Fruit fly (Drosophila melanogaster): Measurements from ENCODE around the gene nis.

Gene nis

dm6 chr2L:1554954-1555353 lies 32.0 kb downstream of the nis start, which contains the start of gene haf (continued):
- TF ChIP-seq HLH4C (GFP tag; IDR thresholded peaks at IDR 0.05; ENCODE audit: partially characterized antibody), result 0 out of 3 replicates have a peak, but pooled peaks have one; percentile 14
- no peak for TF ChIP-seq CG1603 (tag; optimal IDR thresholded peaks at IDR 0.05)
- TF ChIP-seq CG18599 (GFP tag; optimal IDR thresholded peaks at IDR 0.05), result no peak
- no peak for TF ChIP-seq Vsx1 (GFP tag; optimal IDR thresholded peaks at IDR 0.05)
- TF ChIP-seq CrebB (tag; optimal IDR thresholded peaks at IDR 0.05), result no peak
- no peak for TF ChIP-seq CG10267 (tag; optimal IDR thresholded peaks at IDR 0.05)
- TF ChIP-seq CG10959 (GFP tag; IDR thresholded peaks at IDR 0.05), result no peak
- TF ChIP-seq Oaz (GFP tag; IDR thresholded peaks at IDR 0.05), result no peak
- no peak for TF ChIP-seq bcd (GFP tag; optimal IDR thresholded peaks at IDR 0.05)
- TF ChIP-seq CG8924 (tag; optimal IDR thresholded peaks at IDR 0.05), result no peak
- TF ChIP-seq CG15696 (tag; optimal IDR thresholded peaks at IDR 0.05), result no peak
- TF ChIP-seq CG8388 (GFP tag; optimal IDR thresholded peaks at IDR 0.05), result no peak
- no peak for TF ChIP-seq Mrtf (GFP tag; IDR thresholded peaks at IDR 0.05)
- TF ChIP-seq oc (tag; optimal IDR thresholded peaks at IDR 0.05), result no peak
- no peak for TF ChIP-seq Fer1 (GFP tag; optimal IDR thresholded peaks at IDR 0.05)
- TF ChIP-seq CG10979 (tag; optimal IDR thresholded peaks at IDR 0.05), result no peak
- TF ChIP-seq wek (GFP tag; optimal IDR thresholded peaks at IDR 0.05), result no peak
- no peak for TF ChIP-seq CG33213 (GFP tag; optimal IDR thresholded peaks at IDR 0.05)
- no peak for TF ChIP-seq fd102C (GFP tag; optimal IDR thresholded peaks at IDR 0.05)
- TF ChIP-seq CG2202 (tag; optimal IDR thresholded peaks at IDR 0.05), result no peak
- no peak for TF ChIP-seq ftz-f1 (GFP tag; optimal IDR thresholded peaks at IDR 0.05)
- TF ChIP-seq Bteb2 (GFP tag; optimal IDR thresholded peaks at IDR 0.05), result no peak
- no peak for TF ChIP-seq cwo (GFP tag; optimal IDR thresholded peaks at IDR 0.05)
- TF ChIP-seq CG7372 (GFP tag; IDR thresholded peaks at IDR 0.05), result no peak
- TF ChIP-seq dimm (GFP tag; IDR thresholded peaks at IDR 0.05), result 0 out of 2 replicates have a peak, but pooled peaks have one; percentile 18
- no peak for TF ChIP-seq Ets97D (GFP tag; optimal IDR thresholded peaks at IDR 0.05)
- TF ChIP-seq croc (GFP tag; conservative IDR thresholded peaks at IDR 0.05), result no peak
- no peak for TF ChIP-seq sisA (GFP tag; IDR thresholded peaks at IDR 0.05)
- no peak for TF ChIP-seq CG12071 (GFP tag; optimal IDR thresholded peaks at IDR 0.05)
- TF ChIP-seq CG7786 (GFP tag; optimal IDR thresholded peaks at IDR 0.05), result no peak
- no peak for TF ChIP-seq dpn (GFP tag; optimal IDR thresholded peaks at IDR 0.05)
- TF ChIP-seq nerfin-2 (GFP tag; IDR thresholded peaks at IDR 0.05; ENCODE audit: partially characterized antibody), result no peak
- TF ChIP-seq CG6813 (GFP tag; optimal IDR thresholded peaks at IDR 0.05), result no peak
- TF ChIP-seq kah (GFP tag; optimal IDR thresholded peaks at IDR 0.05), result no peak
- no peak for TF ChIP-seq Dbx (GFP tag; IDR thresholded peaks at IDR 0.05)
- peak; percentile 64; the same call in 1 of the 3 replicates for TF ChIP-seq ci (GFP tag; IDR thresholded peaks at IDR 0.05)
- no peak for TF ChIP-seq CG11085 (GFP tag; IDR thresholded peaks at IDR 0.05)
- no peak for TF ChIP-seq CG12942 (GFP tag; optimal IDR thresholded peaks at IDR 0.05)
- TF ChIP-seq tup (GFP tag; optimal IDR thresholded peaks at IDR 0.05), result no peak
- TF ChIP-seq hbn (GFP tag; IDR thresholded peaks at IDR 0.05; ENCODE audit: partially characterized antibody), result no peak
- no peak for TF ChIP-seq schlank (tag; optimal IDR thresholded peaks at IDR 0.05)
- TF ChIP-seq danr (GFP tag; IDR thresholded peaks at IDR 0.05), result no peak
- no peak for TF ChIP-seq ac (GFP tag; optimal IDR thresholded peaks at IDR 0.05)
- TF ChIP-seq knrl (GFP tag; IDR thresholded peaks at IDR 0.05; ENCODE audit: partially characterized antibody), result 0 out of 3 replicates have a peak, but pooled peaks have one; percentile 15
- TF ChIP-seq pb (GFP tag; optimal IDR thresholded peaks at IDR 0.05), result no peak
- no peak for TF ChIP-seq CG11696 (GFP tag; IDR thresholded peaks at IDR 0.05)
- TF ChIP-seq dan (GFP tag; IDR thresholded peaks at IDR 0.05), result no peak
- TF ChIP-seq H15 (GFP tag; IDR thresholded peaks at IDR 0.05), result no peak
- TF ChIP-seq crol (GFP tag; IDR thresholded peaks at IDR 0.05), result no peak
- no peak for TF ChIP-seq CG1647 (GFP tag; optimal IDR thresholded peaks at IDR 0.05)
- no peak for TF ChIP-seq Ssrp (tag; optimal IDR thresholded peaks at IDR 0.05)
